Worm (Caenorhabditis elegans) whole organism, young adult: ENCODE measurements around the gene Y22D7AL.15.

Experiments used
- B0019.2 ChIP-seq: fragments of 200-800 bp; sonication (Bioruptor generic); conservative IDR thresholded peaks from 2 replicates; pipeline ENCODE4 v1.3.6; 2022; ENCODE audit warnings: missing genetic modification reagents, missing genetic modification characterization, missing compliant biosample characterization
- B0336.3 ChIP-seq: fragments of 200-800 bp; sonication (Bioruptor generic); IDR thresholded peaks from 2 replicates; pipeline ENCODE4 v1.3.6; 2022; ENCODE audit warnings: missing genetic modification characterization, missing compliant biosample characterization
- F23B12.7 ChIP-seq: sonication (generic microtip); optimal IDR thresholded peaks from 2 replicates; lab custom pipeline; 2017; ENCODE audit warnings: missing genetic modification characterization, mild to moderate bottlenecking, missing compliant biosample characterization, antibody characterized with exemption, moderate library complexity; ENCODE audit not compliant: insufficient read depth
- F37B4.10 ChIP-seq: fragments of 200-800 bp; sonication (Bioruptor generic); IDR thresholded peaks from 2 replicates; pipeline ENCODE4 v1.3.6; 2022; ENCODE audit warnings: missing genetic modification characterization, missing compliant biosample characterization
- Y95B8A.8 ChIP-seq: fragments of 200-800 bp; sonication (Bioruptor generic); IDR thresholded peaks from 2 replicates; pipeline ENCODE4 v1.3.6; 2022; ENCODE audit warnings: missing genetic modification reagents, missing genetic modification characterization, missing compliant biosample characterization
- ama-1 ChIP-seq, 3 experiments: fragments of 150-350 bp in 1 of 3; sonication (generic microtip) in 2 of 3; optimal IDR thresholded peaks; 2 replicates each; lab custom pipeline; 2014 to 2018; ENCODE audit warnings: missing biosample characterization in 2 of 3, missing genetic modification characterization in 2 of 3, missing genetic modification reagents in 2 of 3
- aptf-2 ChIP-seq: fragments of 200-800 bp; sonication (Bioruptor generic); conservative IDR thresholded peaks from 2 replicates; pipeline ENCODE4 v1.3.6; 2022; ENCODE audit warnings: missing genetic modification reagents, missing genetic modification characterization, missing compliant biosample characterization
- atf-7 ChIP-seq: sonication (generic microtip); optimal IDR thresholded peaks from 2 replicates; lab custom pipeline; 2017; ENCODE audit warnings: mild to moderate bottlenecking, missing genetic modification characterization, missing compliant biosample characterization
- attf-3 ChIP-seq: fragments of 200-800 bp; sonication (Bioruptor generic); conservative IDR thresholded peaks from 2 replicates; pipeline ENCODE4 v1.3.6; 2022; ENCODE audit warnings: missing genetic modification reagents, missing genetic modification characterization, missing compliant biosample characterization
- attf-6 ChIP-seq: fragments of 200-800 bp; sonication (Bioruptor generic); IDR thresholded peaks from 2 replicates; pipeline ENCODE4 v1.3.6; 2022; ENCODE audit warnings: missing genetic modification reagents, missing genetic modification characterization, missing compliant biosample characterization
- bed-2 ChIP-seq: fragments of 200-800 bp; sonication (Bioruptor generic); IDR thresholded peaks from 2 replicates; pipeline ENCODE4 v1.3.6; 2022; ENCODE audit warnings: missing genetic modification reagents, missing genetic modification characterization, missing compliant biosample characterization
- cebp-1 ChIP-seq, 2 experiments: fragments of 200-800 bp in 1 of 2; sonication (Bioruptor generic) in 1 of 2; sonication (generic microtip) in 1 of 2; IDR thresholded peaks in 1 of 2; optimal IDR thresholded peaks in 1 of 2; 2 replicates each; pipeline versions ENCODE4 v1.3.6 to Lab custom; 2017 to 2022; ENCODE audit warnings: missing compliant biosample characterization in 2 of 2, missing genetic modification characterization in 2 of 2, mild to moderate bottlenecking in 1 of 2, missing genetic modification reagents in 1 of 2, moderate library complexity in 1 of 2
- ceh-40 ChIP-seq: fragments of 200-800 bp; sonication (Bioruptor generic); IDR thresholded peaks from 2 replicates; pipeline ENCODE4 v1.3.6; 2022; ENCODE audit warnings: missing genetic modification characterization, missing compliant biosample characterization
- ceh-79 ChIP-seq: sonication (generic microtip); optimal IDR thresholded peaks from 2 replicates; lab custom pipeline; 2017; ENCODE audit warnings: mild to moderate bottlenecking, missing genetic modification characterization, missing compliant biosample characterization
- ceh-91 ChIP-seq: fragments of 200-800 bp; sonication (Bioruptor generic); IDR thresholded peaks from 2 replicates; pipeline ENCODE4 v1.3.6; 2022; ENCODE audit warnings: missing genetic modification reagents, missing genetic modification characterization, missing compliant biosample characterization
- egl-44 ChIP-seq: fragments of 200-800 bp; sonication (Bioruptor generic); IDR thresholded peaks from 2 replicates; pipeline ENCODE4 v1.3.6; 2022; ENCODE audit warnings: missing genetic modification reagents, missing genetic modification characterization, missing compliant biosample characterization
- ekl-4 ChIP-seq: fragments of 200-800 bp; sonication (Bioruptor generic); IDR thresholded peaks from 2 replicates; pipeline ENCODE4 v1.3.6; 2022; ENCODE audit warnings: missing genetic modification reagents, missing genetic modification characterization, missing compliant biosample characterization
- fkh-3 ChIP-seq: sonication (generic microtip); optimal IDR thresholded peaks from 2 replicates; lab custom pipeline; 2016; ENCODE audit warnings: mild to moderate bottlenecking, missing genetic modification characterization, missing compliant biosample characterization
- hmg-1.2 ChIP-seq: fragments of 200-800 bp; sonication (Bioruptor generic); IDR thresholded peaks from 2 replicates; pipeline ENCODE4 v1.3.6; 2022; ENCODE audit warnings: missing genetic modification reagents, missing genetic modification characterization, missing compliant biosample characterization
- hmg-20 ChIP-seq: fragments of 200-800 bp; sonication (Bioruptor generic); IDR thresholded peaks from 2 replicates; pipeline ENCODE4 v1.3.6; 2022; ENCODE audit warnings: missing genetic modification reagents, missing genetic modification characterization, missing compliant biosample characterization
- lin-40 ChIP-seq: sonication (generic microtip); optimal IDR thresholded peaks from 2 replicates; lab custom pipeline; 2016; ENCODE audit warnings: missing genetic modification characterization, mild to moderate bottlenecking, missing compliant biosample characterization, missing genotype, missing genetic modification reagents
- madf-8 ChIP-seq: fragments of 200-800 bp; sonication (Bioruptor generic); conservative IDR thresholded peaks from 2 replicates; pipeline ENCODE4 v1.3.6; 2022; ENCODE audit warnings: missing genetic modification reagents, missing genetic modification characterization, missing compliant biosample characterization
- mcd-1 ChIP-seq: fragments of 200-800 bp; sonication (Bioruptor generic); IDR thresholded peaks from 2 replicates; pipeline ENCODE4 v1.3.6; 2022; ENCODE audit warnings: missing genetic modification reagents, missing genetic modification characterization, missing compliant biosample characterization
- mxl-1 ChIP-seq: sonication (generic microtip); optimal IDR thresholded peaks from 2 replicates; lab custom pipeline; 2016; ENCODE audit warnings: missing genetic modification characterization, missing compliant biosample characterization
- nfya-1 ChIP-seq: sonication (generic microtip); optimal IDR thresholded peaks from 2 replicates; lab custom pipeline; 2017; ENCODE audit warnings: antibody characterized with exemption, missing compliant biosample characterization, missing genetic modification characterization, borderline replicate concordance; ENCODE audit not compliant: insufficient read depth
- nhr-120 ChIP-seq: fragments of 200-800 bp; sonication (Bioruptor generic); IDR thresholded peaks from 2 replicates; pipeline ENCODE4 v1.3.6; 2022; ENCODE audit warnings: missing genetic modification characterization, missing compliant biosample characterization
- nhr-27 ChIP-seq: fragments of 200-800 bp; sonication (Bioruptor generic); optimal IDR thresholded peaks from 2 replicates; lab custom pipeline; 2018; ENCODE audit warnings: mild to moderate bottlenecking, missing genetic modification characterization, moderate library complexity, missing compliant biosample characterization
- nhr-90 ChIP-seq: sonication (generic microtip); optimal IDR thresholded peaks from 2 replicates; lab custom pipeline; 2016; ENCODE audit warnings: missing genotype, mild to moderate bottlenecking, missing genetic modification characterization, missing compliant biosample characterization
- sdz-38 ChIP-seq: sonication (generic microtip); optimal IDR thresholded peaks from 2 replicates; lab custom pipeline; 2016; ENCODE audit warnings: missing genotype, missing genetic modification characterization, missing compliant biosample characterization
- somi-1 ChIP-seq: fragments of 200-800 bp; sonication (Bioruptor generic); optimal IDR thresholded peaks from 2 replicates; lab custom pipeline; 2018; ENCODE audit warnings: mild to moderate bottlenecking, missing genetic modification characterization, missing compliant biosample characterization
- tbp1 ChIP-seq: fragments of 200-800 bp; sonication (Bioruptor generic); optimal IDR thresholded peaks from 2 replicates; lab custom pipeline; 2018; ENCODE audit warnings: mild to moderate bottlenecking, missing genetic modification characterization, missing compliant biosample characterization
- unc-62 ChIP-seq: fragments of 150-350 bp; optimal IDR thresholded peaks from 2 replicates; lab custom pipeline; 2014; ENCODE audit warnings: missing biosample characterization, missing genetic modification reagents, missing genetic modification characterization
- ztf-22 ChIP-seq: fragments of 200-800 bp; sonication (Bioruptor generic); optimal IDR thresholded peaks from 2 replicates; lab custom pipeline; 2018; ENCODE audit warnings: mild to moderate bottlenecking, missing genetic modification characterization, moderate library complexity, missing compliant biosample characterization

Gene Y22D7AL.15

ce11 chrIII:1680996-1681395, 21.3 kb upstream of the Y22D7AL.15 start (continued):
- TF ChIP-seq mcd-1 (GFP tag; lab: Robert Waterston, UW) = 0 out of 2 replicates have a peak, but pooled peaks have one; percentile 9
- no peak for TF ChIP-seq ama-1 (optimal IDR thresholded peaks at IDR 0.05; lab: Kevin White, UChicago)
- no peak for TF ChIP-seq ama-1 (GFP tag; optimal IDR thresholded peaks at IDR 0.05; lab: Kevin White, UChicago)
- TF ChIP-seq nfya-1 = no peak
- peak; percentile 66 for TF ChIP-seq atf-7
- TF ChIP-seq madf-8 (GFP tag; lab: Robert Waterston, UW) = no peak
- TF ChIP-seq mxl-1 (tag; lab: Kevin White, UChicago) = no peak
- peak; percentile 14 for TF ChIP-seq somi-1 (GFP tag; lab: Kevin White, UChicago)
- no peak for TF ChIP-seq F23B12.7 (tag; lab: Kevin White, UChicago)
- peak; percentile 96 for TF ChIP-seq hmg-1.2
- TF ChIP-seq nhr-27 = no peak
- TF ChIP-seq unc-62 (GFP tag; lab: Kevin White, UChicago) = peak; percentile 32
- TF ChIP-seq tbp1 = peak; percentile 34
- no peak for TF ChIP-seq nhr-90
- TF ChIP-seq fkh-3 (tag; lab: Kevin White, UChicago) = no peak
- no peak for TF ChIP-seq sdz-38 (tag; lab: Kevin White, UChicago)

ce11 chrIII:1680393-1680792, 20.7 kb upstream of the Y22D7AL.15 start:
- no peak for TF ChIP-seq F37B4.10 (GFP tag; lab: Robert Waterston, UW)
- TF ChIP-seq hmg-1.2 = peak; percentile 77

ce11 chrIII:1678671-1679070, 19.0 kb upstream of the Y22D7AL.15 start:
- TF ChIP-seq ztf-22 (GFP tag; lab: Kevin White, UChicago) (no peak), nhr-120 (GFP tag; lab: Robert Waterston, UW) (no peak)

ce11 chrIII:1676588-1676987, 16.9 kb upstream of the Y22D7AL.15 start, which contains the start of gene Y22D7AR.6:
Gene Y22D7AR.6 (minus strand): TSS chrIII:1676721.
- TF ChIP-seq bed-2 (GFP tag; lab: Robert Waterston, UW) = no peak
- no peak for TF ChIP-seq ceh-79 (tag; lab: Kevin White, UChicago)
- TF ChIP-seq ceh-40 (GFP tag; lab: Robert Waterston, UW) = no peak
- TF ChIP-seq B0019.2 (GFP tag; lab: Robert Waterston, UW) = no peak
- TF ChIP-seq nhr-27 = no peak
- TF ChIP-seq attf-3 (GFP tag; lab: Robert Waterston, UW) = no peak
- no peak for TF ChIP-seq ceh-91 (GFP tag; lab: Robert Waterston, UW)
- no peak for TF ChIP-seq hmg-20
- no peak for TF ChIP-seq aptf-2 (GFP tag; lab: Robert Waterston, UW)
- TF ChIP-seq B0336.3 (GFP tag; lab: Robert Waterston, UW) = no peak
- no peak for TF ChIP-seq egl-44
- no peak for TF ChIP-seq lin-40
- TF ChIP-seq attf-6 (GFP tag; lab: Robert Waterston, UW) = no peak
- no peak for TF ChIP-seq Y95B8A.8

ce11 chrIII:1674760-1675159, 15.1 kb upstream of the Y22D7AL.15 start:
- TF ChIP-seq ekl-4 (GFP tag; lab: Robert Waterston, UW) (no peak), cebp-1 (GFP tag; IDR thresholded peaks at IDR 0.05; lab: Robert Waterston, UW) (no peak; the same call in 1 of the 2 replicates), cebp-1 (tag; optimal IDR thresholded peaks at IDR 0.05; lab: Kevin White, UChicago) (peak; percentile 93)
